Worm (Caenorhabditis elegans): ENCODE measurements around the gene T26C12.1.
"Not testable (repeated sequence)": the region's sequence is repeated elsewhere in the genome, so short reads cannot be mapped to it uniquely, and the experiment has no call there.

- TF ChIP-seq nhr-28 (tag; optimal IDR thresholded peaks at IDR 0.05); skn-1 (tag; optimal IDR thresholded peaks at IDR 0.05); ZK546.5 (tag; optimal IDR thresholded peaks at IDR 0.05); pha-4 (tag; optimal IDR thresholded peaks at IDR 0.05); lin-39 (tag; optimal IDR thresholded peaks at IDR 0.05); egl-27 (tag; optimal IDR thresholded peaks at IDR 0.05); nhr-76 (tag; optimal IDR thresholded peaks at IDR 0.05); nhr-23 (tag; optimal IDR thresholded peaks at IDR 0.05); hmg-11 (tag; optimal IDR thresholded peaks at IDR 0.05); nhr-25 (tag; optimal IDR thresholded peaks at IDR 0.05); ama-1 (optimal IDR thresholded peaks at IDR 0.05); mdl-1 (tag; optimal IDR thresholded peaks at IDR 0.05): not testable (repeated sequence)
Measured at ce11 chrIV:3302058-3302457, 43.3 kb downstream of the T26C12.1 start, which contains the start of gene W08E12.4.

Measured in whole organism, L3 larva.